Worm (Caenorhabditis elegans): ENCODE measurements around the gene Y110A2AL.6.

Y110A2AL.6 gene

ce11 chrII:2864229-2864628 lies 22.8 kb upstream of the Y110A2AL.6 start, which contains the start of gene Y110A2AL.5:
TSS of gene Y110A2AL.5 (plus strand) at chrII:2864529.
- TF ChIP-seq dmd-6 (GFP tag; IDR thresholded peaks at IDR 0.05), result no peak
- TF ChIP-seq ceh-32 (tag; optimal IDR thresholded peaks at IDR 0.05; ENCODE audit: poor library complexity), result no peak
- no peak for TF ChIP-seq madf-9 (GFP tag; conservative IDR thresholded peaks at IDR 0.05)
- TF ChIP-seq dmd-8 (GFP tag; IDR thresholded peaks at IDR 0.05), result no peak
- TF ChIP-seq zip-2 (tag; optimal IDR thresholded peaks at IDR 0.05), result no peak
- TF ChIP-seq lir-3 (tag; optimal IDR thresholded peaks at IDR 0.05), result no peak
- no peak for TF ChIP-seq unc-130 (GFP tag; optimal IDR thresholded peaks at IDR 0.05)
- TF ChIP-seq nhr-102 (tag; optimal IDR thresholded peaks at IDR 0.05), result no peak
- no peak for TF ChIP-seq ceh-20 (GFP tag; IDR thresholded peaks at IDR 0.05)
- no peak for TF ChIP-seq aha-1 (tag)
- TF ChIP-seq madf-5 (GFP tag; IDR thresholded peaks at IDR 0.05), result no peak
- TF ChIP-seq ZK546.5 (tag; optimal IDR thresholded peaks at IDR 0.05), result no peak
- no peak for TF ChIP-seq ceh-62 (tag; optimal IDR thresholded peaks at IDR 0.05)

- no peak for TF ChIP-seq ztf-11 (tag; optimal IDR thresholded peaks at IDR 0.05)
- TF ChIP-seq zag-1 (tag; optimal IDR thresholded peaks at IDR 0.05), result no peak
- TF ChIP-seq aha-1 (tag), result peak; percentile 92
- TF ChIP-seq F49E8.2 (tag; optimal IDR thresholded peaks at IDR 0.05; ENCODE audit: borderline replicate concordance), result no peak
These were observed 21.2 kb upstream of the Y110A2AL.6 start for ce11 chrII:2862557-2863035.

ce11 chrII:2861385-2862099 lies 20.1 kb upstream of the Y110A2AL.6 start:
- TF ChIP-seq dmd-6 (GFP tag; IDR thresholded peaks at IDR 0.05) (0 out of 2 replicates have a peak, but pooled peaks have one; percentile 22), cey-2 (tag; optimal IDR thresholded peaks at IDR 0.05; ENCODE audit: borderline replicate concordance, insufficient read depth) (no peak), spr-1 (tag; optimal IDR thresholded peaks at IDR 0.05) (no peak), nhr-28 (tag; optimal IDR thresholded peaks at IDR 0.05) (peak; percentile 9), hmg-1.1 (GFP tag; IDR thresholded peaks at IDR 0.05) (0 out of 2 replicates have a peak, but pooled peaks have one; percentile 11), hif-1 (tag; optimal IDR thresholded peaks at IDR 0.05) (no peak), php-3 (GFP tag; IDR thresholded peaks at IDR 0.05) (0 out of 2 replicates have a peak, but pooled peaks have one; percentile 16), lin-38 (GFP tag; IDR thresholded peaks at IDR 0.05) (peak; percentile 67), snpc-1.2 (GFP tag; IDR thresholded peaks at IDR 0.05) (peak; percentile 30; the same call in 1 of the 2 replicates), ztf-7 (tag; optimal IDR thresholded peaks at IDR 0.05) (no peak), ZK337.2 (GFP tag; IDR thresholded peaks at IDR 0.05) (peak; percentile 42; the same call in 1 of the 2 replicates), zfp-2 (tag; optimal IDR thresholded peaks at IDR 0.05) (no peak), nhr-102 (tag; optimal IDR thresholded peaks at IDR 0.05) (peak; percentile 0), jun-1 (tag; optimal IDR thresholded peaks at IDR 0.05) (no peak), tra-1 (GFP tag; IDR thresholded peaks at IDR 0.05) (peak; percentile 60; the same call in 1 of the 2 replicates), Y5F2A.4 (GFP tag; optimal IDR thresholded peaks at IDR 0.05) (no peak), nhr-42 (GFP tag; IDR thresholded peaks at IDR 0.05) (0 out of 2 replicates have a peak, but pooled peaks have one; percentile 50), madf-5 (GFP tag; IDR thresholded peaks at IDR 0.05) (0 out of 4 replicates have a peak, but pooled peaks of 1 of the 2 experiments have one; percentile 60), hlh-30 (tag; optimal IDR thresholded peaks at IDR 0.05; ENCODE audit: insufficient read depth) (no peak), Y105C5A.15 (GFP tag; IDR thresholded peaks at IDR 0.05) (peak; percentile 30; the same call in 1 of the 2 replicates), aha-1 (tag) (peak; percentile 95), F10B5.3 (tag; optimal IDR thresholded peaks at IDR 0.05) (peak; percentile 20), ces-1 (GFP tag; optimal IDR thresholded peaks at IDR 0.05) (no peak), nhr-48 (tag; optimal IDR thresholded peaks at IDR 0.05) (no peak), daf-16 (GFP tag; optimal IDR thresholded peaks at IDR 0.05) (peak in 1 of 2 experiments; percentile 23), daf-16 (tag; optimal IDR thresholded peaks at IDR 0.05) (no peak), rbr-2 (tag; optimal IDR thresholded peaks at IDR 0.05) (peak; percentile 3), spr-3 (GFP tag; optimal IDR thresholded peaks at IDR 0.05) (no peak), ZK546.5 (tag; optimal IDR thresholded peaks at IDR 0.05) (no peak), T26A8.4 (GFP tag; IDR thresholded peaks at IDR 0.05) (no peak), daf-12 (tag; optimal IDR thresholded peaks at IDR 0.05) (no peak), lin-13 (GFP tag; optimal IDR thresholded peaks at IDR 0.05) (peak; percentile 65), vab-7 (GFP tag; IDR thresholded peaks at IDR 0.05) (peak; percentile 72), egl-43 (GFP tag; IDR thresholded peaks at IDR 0.05) (peak; percentile 85)
